Fruit fly (Drosophila melanogaster) whole organism, adult: ENCODE measurements around the gene PCNA2.

Experiments
- CG11617 ChIP-seq: fragments of 200-800 bp; sonication (Bioruptor generic); optimal IDR thresholded peaks from 2 replicates; lab custom pipeline; 2017; ENCODE audit warnings: mild to moderate bottlenecking, missing biosample characterization, missing genetic modification reagents, missing genetic modification characterization
- CG14711 ChIP-seq: fragments of 200-800 bp; sonication (Bioruptor generic); optimal IDR thresholded peaks from 2 replicates; lab custom pipeline; 2018; ENCODE audit warnings: missing biosample characterization, mild to moderate bottlenecking, missing genetic modification characterization, moderate library complexity
- CG5204 ChIP-seq: fragments of 200-800 bp; sonication (Bioruptor generic); optimal IDR thresholded peaks from 2 replicates; lab custom pipeline; 2016; ENCODE audit warnings: missing biosample characterization, missing genetic modification characterization
- CG7101 ChIP-seq: fragments of 200-800 bp; sonication (Bioruptor generic); optimal IDR thresholded peaks from 2 replicates; lab custom pipeline; 2018; ENCODE audit warnings: missing biosample characterization, mild to moderate bottlenecking, missing genetic modification characterization, moderate library complexity
- Clk ChIP-seq: fragments of 200-800 bp; sonication (Bioruptor generic); optimal IDR thresholded peaks from 2 replicates; lab custom pipeline; 2017; ENCODE audit warnings: missing biosample characterization, missing genetic modification characterization
- Crg-1 ChIP-seq: fragments of 200-800 bp; sonication (Bioruptor generic); optimal IDR thresholded peaks from 2 replicates; lab custom pipeline; 2016; ENCODE audit warnings: missing biosample characterization, missing genetic modification characterization
- Hr96 ChIP-seq: fragments of 200-800 bp; sonication (Bioruptor generic); optimal IDR thresholded peaks from 2 replicates; lab custom pipeline; 2016; ENCODE audit warnings: missing biosample characterization, missing genetic modification characterization
- bab1 ChIP-seq: fragments of 200-800 bp; sonication (Bioruptor generic); optimal IDR thresholded peaks from 3 replicates; lab custom pipeline; 2019; ENCODE audit warnings: missing biosample characterization, mild to moderate bottlenecking, missing genetic modification characterization, moderate library complexity
- kay ChIP-seq: fragments of 200-800 bp; sonication (Bioruptor generic); peaks from one replicate; lab custom pipeline; 2016; ENCODE audit warnings: missing biosample characterization, missing genetic modification characterization, borderline replicate concordance
- ovo ChIP-seq: fragments of 200-800 bp; sonication (Bioruptor generic); optimal IDR thresholded peaks from 2 replicates; lab custom pipeline; 2016; ENCODE audit warnings: missing biosample characterization, missing genetic modification characterization
- pad ChIP-seq: fragments of 200-800 bp; sonication (Bioruptor generic); optimal IDR thresholded peaks from 3 replicates; lab custom pipeline; 2017; ENCODE audit warnings: missing biosample characterization, missing genetic modification characterization, mild to moderate bottlenecking, moderate library complexity, missing genetic modification reagents
- toe ChIP-seq: fragments of 200-800 bp; sonication (Bioruptor generic); optimal IDR thresholded peaks from 2 replicates; lab custom pipeline; 2016; ENCODE audit warnings: missing biosample characterization, missing genetic modification characterization

DNA sequence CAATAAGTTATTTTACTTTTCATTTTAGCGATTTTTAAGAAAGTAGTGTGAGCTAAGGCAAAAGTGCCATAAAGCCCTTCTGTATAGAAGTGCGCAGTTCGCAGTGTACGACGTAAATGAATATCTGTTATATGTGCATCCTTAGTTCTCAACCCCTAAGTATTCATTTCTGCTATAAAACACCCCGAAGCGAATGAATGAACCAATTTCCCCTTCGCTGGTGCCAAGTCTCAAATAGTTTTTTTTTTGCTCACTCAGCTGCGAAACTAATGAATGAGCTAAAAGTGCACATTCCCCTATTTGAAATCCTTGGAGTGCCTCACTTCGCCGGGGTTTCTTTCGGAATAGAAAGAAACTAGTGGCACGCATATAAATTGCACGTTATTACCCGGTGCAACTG lies 6.8 kb upstream of the PCNA2 start:
- TF ChIP-seq ovo (GFP tag; lab: Kevin White, UChicago) (no peak), bab1 (no peak), CG7101 (tag; lab: Kevin White, UChicago) (no peak), Hr96 (no peak), CG14711 (tag; lab: Kevin White, UChicago) (no peak), kay (GFP tag; lab: Kevin White, UChicago) (no peak), Crg-1 (no peak), pad (peak; percentile 96), toe (no peak), CG5204 (GFP tag; lab: Kevin White, UChicago) (no peak), Clk (GFP tag; lab: Kevin White, UChicago) (no peak), CG11617 (no peak)
